Worm (Caenorhabditis elegans) whole organism, young adult: ENCODE results near the gene C46G7.5.

ENCODE experiments used
- B0336.3 ChIP-seq: fragments of 200-800 bp; sonication (Bioruptor generic); IDR thresholded peaks from 2 replicates; pipeline ENCODE4 v1.3.6; 2022; ENCODE audit warnings: missing genetic modification characterization, missing compliant biosample characterization
- F22D6.2 ChIP-seq: sonication (generic microtip); optimal IDR thresholded peaks from 2 replicates; lab custom pipeline; 2016; ENCODE audit warnings: mild to moderate bottlenecking, missing genetic modification characterization, missing compliant biosample characterization
- F23B12.7 ChIP-seq: sonication (generic microtip); optimal IDR thresholded peaks from 2 replicates; lab custom pipeline; 2017; ENCODE audit warnings: missing genetic modification characterization, mild to moderate bottlenecking, missing compliant biosample characterization, antibody characterized with exemption, moderate library complexity; ENCODE audit not compliant: insufficient read depth
- F39B2.1 ChIP-seq: fragments of 200-800 bp; sonication (Bioruptor generic); IDR thresholded peaks from 2 replicates; pipeline ENCODE4 v1.3.6; 2022; ENCODE audit warnings: missing genetic modification reagents, missing genetic modification characterization, missing compliant biosample characterization
- F52B5.7 ChIP-seq: sonication (generic microtip); optimal IDR thresholded peaks from 2 replicates; lab custom pipeline; 2016; ENCODE audit warnings: mild to moderate bottlenecking, missing genetic modification characterization, missing compliant biosample characterization
- K11D2.4 ChIP-seq: fragments of 200-800 bp; sonication (Bioruptor generic); IDR thresholded peaks from 2 replicates; pipeline ENCODE4 v1.3.6; 2022; ENCODE audit warnings: missing genetic modification reagents, missing genetic modification characterization, missing compliant biosample characterization
- K12H6.12 ChIP-seq: fragments of 200-800 bp; sonication (Bioruptor generic); optimal IDR thresholded peaks from 2 replicates; lab custom pipeline; 2018; ENCODE audit warnings: mild to moderate bottlenecking, missing genetic modification characterization, missing compliant biosample characterization
- T07F8.4 ChIP-seq: sonication (generic microtip); optimal IDR thresholded peaks from 2 replicates; lab custom pipeline; 2016; ENCODE audit warnings: mild to moderate bottlenecking, missing genetic modification characterization, moderate library complexity, missing compliant biosample characterization
- Y79H2A.3 ChIP-seq: fragments of 200-800 bp; sonication (Bioruptor generic); conservative IDR thresholded peaks from 2 replicates; pipeline ENCODE4 v1.3.6; 2022; ENCODE audit warnings: missing genetic modification reagents, missing genetic modification characterization, missing compliant biosample characterization
- akir-1 ChIP-seq: fragments of 200-800 bp; sonication (Bioruptor generic); optimal IDR thresholded peaks from 2 replicates; lab custom pipeline; 2018; ENCODE audit warnings: mild to moderate bottlenecking, missing genetic modification characterization, moderate library complexity, missing compliant biosample characterization
- aptf-2 ChIP-seq: fragments of 200-800 bp; sonication (Bioruptor generic); conservative IDR thresholded peaks from 2 replicates; pipeline ENCODE4 v1.3.6; 2022; ENCODE audit warnings: missing genetic modification reagents, missing genetic modification characterization, missing compliant biosample characterization
- attf-3 ChIP-seq: fragments of 200-800 bp; sonication (Bioruptor generic); conservative IDR thresholded peaks from 2 replicates; pipeline ENCODE4 v1.3.6; 2022; ENCODE audit warnings: missing genetic modification reagents, missing genetic modification characterization, missing compliant biosample characterization
- attf-5 ChIP-seq: fragments of 200-800 bp; sonication (Bioruptor generic); optimal IDR thresholded peaks from 2 replicates; lab custom pipeline; 2018; ENCODE audit warnings: mild to moderate bottlenecking, missing genetic modification characterization, missing compliant biosample characterization
- bed-1 ChIP-seq: fragments of 200-800 bp; sonication (Bioruptor generic); IDR thresholded peaks from 2 replicates; pipeline ENCODE4 v1.3.6; 2022; ENCODE audit warnings: missing genetic modification reagents, missing genetic modification characterization, missing compliant biosample characterization
- ccch-3 ChIP-seq: fragments of 200-800 bp; sonication (Bioruptor generic); optimal IDR thresholded peaks from 2 replicates; lab custom pipeline; 2018; ENCODE audit warnings: mild to moderate bottlenecking, missing genetic modification characterization, missing compliant biosample characterization
- cebp-1 ChIP-seq, 2 experiments: fragments of 200-800 bp in 1 of 2; sonication (Bioruptor generic) in 1 of 2; sonication (generic microtip) in 1 of 2; IDR thresholded peaks in 1 of 2; optimal IDR thresholded peaks in 1 of 2; 2 replicates each; pipeline versions ENCODE4 v1.3.6 to Lab custom; 2017 to 2022; ENCODE audit warnings: missing compliant biosample characterization in 2 of 2, missing genetic modification characterization in 2 of 2, mild to moderate bottlenecking in 1 of 2, missing genetic modification reagents in 1 of 2, moderate library complexity in 1 of 2
- ceh-100 ChIP-seq: fragments of 200-800 bp; sonication (Bioruptor generic); IDR thresholded peaks from 2 replicates; pipeline ENCODE4 v1.3.6; 2022; ENCODE audit warnings: missing genetic modification reagents, missing genetic modification characterization, missing compliant biosample characterization
- ceh-27 ChIP-seq: fragments of 200-800 bp; sonication (Bioruptor generic); optimal IDR thresholded peaks from 2 replicates; lab custom pipeline; 2018; ENCODE audit warnings: mild to moderate bottlenecking, missing genetic modification characterization, moderate library complexity, missing compliant biosample characterization
- ceh-40 ChIP-seq: fragments of 200-800 bp; sonication (Bioruptor generic); IDR thresholded peaks from 2 replicates; pipeline ENCODE4 v1.3.6; 2022; ENCODE audit warnings: missing genetic modification characterization, missing compliant biosample characterization
- dpl-1 ChIP-seq: fragments of 150-350 bp; optimal IDR thresholded peaks from 2 replicates; lab custom pipeline; 2014; ENCODE audit warnings: missing biosample characterization, missing genetic modification reagents, missing genetic modification characterization
- efl-1 ChIP-seq: fragments of 150-350 bp; optimal IDR thresholded peaks from 2 replicates; lab custom pipeline; 2014; ENCODE audit warnings: missing biosample characterization, missing genetic modification reagents, missing genetic modification characterization
- egrh-3 ChIP-seq: fragments of 200-800 bp; sonication (Bioruptor generic); IDR thresholded peaks from 2 replicates; pipeline ENCODE4 v1.3.6; 2022; ENCODE audit warnings: missing genetic modification reagents, missing genetic modification characterization, missing compliant biosample characterization
- ekl-4 ChIP-seq: fragments of 200-800 bp; sonication (Bioruptor generic); IDR thresholded peaks from 2 replicates; pipeline ENCODE4 v1.3.6; 2022; ENCODE audit warnings: missing genetic modification reagents, missing genetic modification characterization, missing compliant biosample characterization
- ets-4 ChIP-seq: fragments of 200-800 bp; sonication (Bioruptor generic); optimal IDR thresholded peaks from 2 replicates; lab custom pipeline; 2018; ENCODE audit warnings: mild to moderate bottlenecking, missing genetic modification characterization, missing compliant biosample characterization
- hmg-1.2 ChIP-seq: fragments of 200-800 bp; sonication (Bioruptor generic); IDR thresholded peaks from 2 replicates; pipeline ENCODE4 v1.3.6; 2022; ENCODE audit warnings: missing genetic modification reagents, missing genetic modification characterization, missing compliant biosample characterization
- hsf-1 ChIP-seq: fragments of 200-800 bp; sonication (Bioruptor generic); IDR thresholded peaks from 2 replicates; pipeline ENCODE4 v1.3.6; 2022; ENCODE audit warnings: missing genetic modification reagents, missing genetic modification characterization, missing compliant biosample characterization
- lag-1 ChIP-seq: fragments of 200-800 bp; sonication (Bioruptor generic); IDR thresholded peaks from 2 replicates; pipeline ENCODE4 v1.3.6; 2022; ENCODE audit warnings: missing genetic modification reagents, missing genetic modification characterization, missing compliant biosample characterization
- let-526 ChIP-seq: fragments of 200-800 bp; sonication (Bioruptor generic); IDR thresholded peaks from 2 replicates; pipeline ENCODE4 v1.3.6; 2022; ENCODE audit warnings: missing genetic modification reagents, missing genetic modification characterization, missing compliant biosample characterization
- lin-35 ChIP-seq, 3 experiments: fragments of 150-350 bp in 2 of 3; sonication (generic microtip) in 1 of 3; optimal IDR thresholded peaks; 2 replicates each; lab custom pipeline; 2014 to 2018; ENCODE audit warnings: missing biosample characterization in 3 of 3, missing genetic modification characterization in 3 of 3, missing genetic modification reagents in 3 of 3
- lsl-1 ChIP-seq: fragments of 200-800 bp; sonication (Bioruptor generic); optimal IDR thresholded peaks from 2 replicates; lab custom pipeline; 2018; ENCODE audit warnings: mild to moderate bottlenecking, missing genetic modification characterization, moderate library complexity, missing compliant biosample characterization
- madf-3 ChIP-seq: fragments of 200-800 bp; sonication (Bioruptor generic); IDR thresholded peaks from 2 replicates; pipeline ENCODE4 v1.3.6; 2022; ENCODE audit warnings: missing genetic modification reagents, missing genetic modification characterization, missing compliant biosample characterization
- madf-6 ChIP-seq: fragments of 200-800 bp; sonication (Bioruptor generic); IDR thresholded peaks from 2 replicates; pipeline ENCODE4 v1.3.6; 2022; ENCODE audit warnings: missing genetic modification reagents, missing genetic modification characterization, missing compliant biosample characterization
- nhr-80 ChIP-seq: sonication (generic microtip); optimal IDR thresholded peaks from 2 replicates; lab custom pipeline; 2016; ENCODE audit warnings: missing genetic modification characterization, missing compliant biosample characterization
- nhr-90 ChIP-seq: sonication (generic microtip); optimal IDR thresholded peaks from 2 replicates; lab custom pipeline; 2016; ENCODE audit warnings: missing genotype, mild to moderate bottlenecking, missing genetic modification characterization, missing compliant biosample characterization
- rcor-1 ChIP-seq: fragments of 200-800 bp; sonication (Bioruptor generic); IDR thresholded peaks from 2 replicates; pipeline ENCODE4 v1.3.6; 2022; ENCODE audit warnings: missing genetic modification reagents, missing genetic modification characterization, missing compliant biosample characterization
- repo-1 ChIP-seq: sonication (generic microtip); optimal IDR thresholded peaks from 2 replicates; lab custom pipeline; 2017; ENCODE audit warnings: mild to moderate bottlenecking, missing genetic modification characterization, missing compliant biosample characterization
- sea-2 ChIP-seq: fragments of 200-800 bp; sonication (Bioruptor generic); IDR thresholded peaks from 2 replicates; pipeline ENCODE4 v1.3.6; 2022; ENCODE audit warnings: missing genetic modification characterization, missing compliant biosample characterization
- snpc-1.1 ChIP-seq: sonication (generic microtip); optimal IDR thresholded peaks from 2 replicates; lab custom pipeline; 2017; ENCODE audit warnings: missing genetic modification characterization, mild to moderate bottlenecking, missing compliant biosample characterization, antibody characterized with exemption, moderate library complexity, missing genotype, missing genetic modification reagents; ENCODE audit not compliant: insufficient read depth
- somi-1 ChIP-seq: fragments of 200-800 bp; sonication (Bioruptor generic); optimal IDR thresholded peaks from 2 replicates; lab custom pipeline; 2018; ENCODE audit warnings: mild to moderate bottlenecking, missing genetic modification characterization, missing compliant biosample characterization
- sptf-2 ChIP-seq: fragments of 200-800 bp; sonication (Bioruptor generic); optimal IDR thresholded peaks from 2 replicates; lab custom pipeline; 2018; ENCODE audit warnings: mild to moderate bottlenecking, missing genetic modification characterization, missing compliant biosample characterization
- unc-62 ChIP-seq: fragments of 150-350 bp; optimal IDR thresholded peaks from 2 replicates; lab custom pipeline; 2014; ENCODE audit warnings: missing biosample characterization, missing genetic modification reagents, missing genetic modification characterization
- ztf-25 ChIP-seq: fragments of 200-800 bp; sonication (Bioruptor generic); IDR thresholded peaks from 2 replicates; pipeline ENCODE4 v1.3.6; 2022; ENCODE audit warnings: missing genetic modification reagents, missing genetic modification characterization, missing compliant biosample characterization

The C46G7.5 gene

DNA sequence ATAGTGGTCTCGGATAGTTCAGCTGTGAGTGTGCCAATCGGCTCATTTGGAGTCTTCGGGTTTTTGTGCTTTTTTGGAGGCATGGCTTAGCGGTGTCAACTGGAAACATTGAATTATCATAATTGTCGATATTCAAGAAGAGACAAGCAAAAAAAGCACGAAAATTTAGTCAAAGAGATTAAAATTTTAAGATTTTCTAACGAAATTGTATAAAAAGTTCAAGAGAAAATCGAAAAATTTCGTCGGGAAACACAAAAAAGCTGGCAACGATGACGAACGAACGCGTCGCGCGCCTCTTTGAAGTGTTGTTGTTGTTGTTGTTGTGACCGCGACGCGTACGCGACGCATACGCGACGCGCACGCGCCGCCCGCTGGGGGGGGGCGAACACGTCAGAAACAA lies at the start of gene C46G7.5:
C46G7.5 (minus strand) TSS at position 101 of the 400 bp plus-strand sequence.
- TF ChIP-seq dpl-1 (GFP tag; lab: Kevin White, UChicago) (no peak), madf-3 (peak; percentile 84; the same call in 1 of the 2 replicates)

DNA sequence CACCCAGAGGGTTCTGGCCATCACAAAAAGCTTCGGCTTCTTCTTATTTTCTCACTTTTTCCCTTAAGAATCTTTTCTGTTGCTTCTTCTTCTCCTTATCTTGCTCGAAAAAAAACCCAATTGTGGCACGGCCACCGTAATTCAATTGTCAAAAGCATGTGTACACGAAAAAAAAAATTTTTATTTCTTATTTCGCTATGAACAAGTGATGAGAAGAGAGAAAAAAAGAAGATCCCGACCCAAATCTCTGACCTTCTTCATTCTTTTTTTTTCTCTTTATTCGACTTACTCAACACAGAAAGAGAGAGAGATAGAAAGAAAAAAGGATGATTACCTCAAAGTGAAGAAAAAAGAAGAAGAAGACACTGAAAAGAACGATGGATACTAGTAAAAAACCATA lies 49.5 kb upstream of the C46G7.5 start:
- no peak for TF ChIP-seq T07F8.4 (tag; lab: Kevin White, UChicago)
- no peak for TF ChIP-seq unc-62 (GFP tag; lab: Kevin White, UChicago)
- TF ChIP-seq somi-1, result peak; percentile 9

DNA sequence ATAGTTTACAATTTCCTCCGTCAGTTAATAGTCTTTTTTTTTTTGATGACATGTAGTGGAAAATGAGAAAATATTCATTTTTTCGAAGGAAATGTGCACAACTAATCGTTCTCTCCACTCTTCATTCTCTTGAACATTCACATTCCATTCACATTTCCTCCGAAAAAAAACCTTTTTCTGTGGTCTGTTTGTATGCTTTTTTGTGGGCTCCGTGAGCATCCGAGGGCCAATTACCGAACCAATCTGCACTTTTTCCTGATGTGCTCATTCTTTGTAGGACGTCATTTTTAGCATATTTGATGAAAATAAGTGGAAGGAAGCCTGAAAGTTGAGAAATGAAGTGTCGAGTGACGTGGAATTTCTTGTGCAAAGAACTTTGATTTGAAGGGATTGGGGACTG lies 48.3 kb upstream of the C46G7.5 start:
- TF ChIP-seq F22D6.2 (tag; lab: Kevin White, UChicago) (no peak), nhr-90 (tag; lab: Kevin White, UChicago) (no peak), K11D2.4 (GFP tag; lab: Robert Waterston, UW) (no peak), B0336.3 (GFP tag; lab: Robert Waterston, UW) (no peak), ceh-100 (no peak), efl-1 (no peak), snpc-1.1 (tag; lab: Kevin White, UChicago) (no peak), F23B12.7 (tag; lab: Kevin White, UChicago) (no peak), cebp-1 (GFP tag; IDR thresholded peaks at IDR 0.05; lab: Robert Waterston, UW) (no peak), cebp-1 (tag; optimal IDR thresholded peaks at IDR 0.05; lab: Kevin White, UChicago) (no peak), ceh-40 (GFP tag; lab: Robert Waterston, UW) (no peak), rcor-1 (GFP tag; lab: Robert Waterston, UW) (no peak), ccch-3 (no peak), bed-1 (GFP tag; lab: Robert Waterston, UW) (no peak), egrh-3 (GFP tag; lab: Robert Waterston, UW) (no peak), lin-35 (GFP tag; optimal IDR thresholded peaks at IDR 0.05; lab: Kevin White, UChicago) (no peak), hmg-1.2 (GFP tag; lab: Robert Waterston, UW) (no peak), F52B5.7 (no peak)

DNA sequence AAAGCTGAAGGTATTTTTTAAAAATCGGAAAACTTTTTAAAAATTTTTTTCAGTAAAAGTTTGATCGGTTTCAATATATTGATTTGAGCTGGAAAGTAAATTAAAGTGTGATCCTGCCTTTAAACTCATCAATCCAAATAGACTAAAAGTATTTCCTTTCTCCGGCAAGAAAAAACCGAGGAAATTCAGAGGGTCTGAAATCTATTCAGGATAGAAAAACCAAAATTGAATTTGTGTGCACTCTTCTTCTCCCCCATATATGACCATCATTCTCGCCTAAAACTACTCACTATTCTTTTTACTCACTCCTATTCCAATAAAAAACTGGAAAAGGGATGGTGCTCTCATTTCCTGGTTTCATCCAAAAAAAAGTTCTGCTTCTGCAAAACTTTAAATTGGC lies 43.4 kb upstream of the C46G7.5 start:
- TF ChIP-seq attf-3 (no peak), akir-1 (GFP tag; lab: Kevin White, UChicago) (no peak)

DNA sequence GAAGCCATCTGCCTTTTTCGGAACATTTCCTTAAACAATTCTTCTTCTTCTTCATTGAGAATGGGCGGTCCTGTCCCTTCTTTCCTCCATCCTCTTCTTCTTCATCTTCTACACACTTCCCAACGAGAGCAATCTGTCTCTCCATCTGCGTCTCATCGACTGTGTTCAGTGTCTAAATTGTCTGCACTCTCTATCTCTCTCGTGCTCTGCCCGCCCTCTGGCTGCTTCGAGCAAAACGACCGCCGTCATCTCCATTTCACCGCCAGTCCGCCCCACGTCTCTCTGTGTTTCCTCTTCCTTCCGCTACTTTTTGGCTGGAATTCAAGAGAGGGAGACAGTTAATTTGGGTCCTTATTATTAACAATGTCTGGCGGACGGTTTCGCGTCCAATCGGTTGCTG lies 42.0 kb upstream of the C46G7.5 start:
- no peak for TF ChIP-seq lin-35 (GFP tag; optimal IDR thresholded peaks at IDR 0.05; lab: Kevin White, UChicago)
- no peak for TF ChIP-seq K12H6.12
- no peak for TF ChIP-seq repo-1 (tag; lab: Kevin White, UChicago)
- TF ChIP-seq sea-2 (GFP tag; lab: Robert Waterston, UW), result no peak
- TF ChIP-seq F52B5.7, result no peak
- TF ChIP-seq Y79H2A.3 (GFP tag; lab: Robert Waterston, UW), result no peak
- no peak for TF ChIP-seq lsl-1 (GFP tag; lab: Kevin White, UChicago)
- TF ChIP-seq sptf-2 (GFP tag; lab: Kevin White, UChicago), result no peak
- TF ChIP-seq somi-1, result no peak
- no peak for TF ChIP-seq ets-4
- peak; percentile 28 for TF ChIP-seq nhr-80
- TF ChIP-seq madf-6 (GFP tag; lab: Robert Waterston, UW), result no peak
- TF ChIP-seq unc-62 (GFP tag; lab: Kevin White, UChicago), result no peak
- no peak for TF ChIP-seq F39B2.1 (GFP tag; lab: Robert Waterston, UW)
- TF ChIP-seq ekl-4 (GFP tag; lab: Robert Waterston, UW), result no peak
- TF ChIP-seq let-526 (GFP tag; lab: Robert Waterston, UW), result no peak
- TF ChIP-seq lag-1 (GFP tag; lab: Robert Waterston, UW), result no peak
- TF ChIP-seq cebp-1 (GFP tag; IDR thresholded peaks at IDR 0.05; lab: Robert Waterston, UW), result no peak
- TF ChIP-seq cebp-1 (tag; optimal IDR thresholded peaks at IDR 0.05; lab: Kevin White, UChicago), result peak; percentile 18
- no peak for TF ChIP-seq ztf-25 (GFP tag; lab: Robert Waterston, UW)
- peak; percentile 19 for TF ChIP-seq ceh-27 (GFP tag; lab: Kevin White, UChicago)
- TF ChIP-seq T07F8.4 (tag; lab: Kevin White, UChicago), result no peak
- no peak for TF ChIP-seq hsf-1 (GFP tag; lab: Robert Waterston, UW)
- no peak for TF ChIP-seq aptf-2
- TF ChIP-seq attf-5, result no peak
- TF ChIP-seq K11D2.4 (GFP tag; lab: Robert Waterston, UW), result no peak
